Fruit fly (Drosophila melanogaster) whole organism: Measurements from ENCODE around the gene Pxd.
"Not testable (repeated sequence)": the region's sequence is repeated elsewhere in the genome, so short reads cannot be mapped to it uniquely, and the experiment has no call there.

ENCODE experiments used
- pan ChIP-seq: fragments of >200 bp; optimal IDR thresholded peaks from 2 replicates; lab custom pipeline; 2017
- usp ChIP-seq: fragments of >200 bp; optimal IDR thresholded peaks from 2 replicates; lab custom pipeline; 2017; ENCODE audit warnings: missing biosample characterization, missing genetic modification characterization, mixed read lengths

DNA sequence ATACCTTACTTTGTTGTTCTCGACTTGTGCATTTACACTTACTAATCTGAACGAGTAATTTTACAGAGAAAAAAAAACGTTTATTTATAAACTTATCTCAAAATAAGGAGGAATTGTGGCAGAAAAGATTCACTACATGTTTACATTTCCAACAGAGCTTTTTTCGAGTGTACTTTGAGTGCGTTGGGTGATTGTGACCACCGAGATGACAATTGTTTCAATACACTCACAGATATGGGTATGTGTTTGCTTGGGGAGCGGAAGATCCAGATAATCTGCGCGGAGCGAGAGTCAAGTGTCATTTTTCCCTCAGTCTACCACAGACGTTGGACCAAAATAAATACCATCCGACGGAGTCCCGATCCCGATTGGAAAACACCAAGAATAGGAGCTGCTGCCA is 21.7 kb upstream of the Pxd start, which contains the start of gene CG31274:
- TF ChIP-seq pan (lab: Kevin White, UChicago); usp (GFP tag; lab: Kevin White, UChicago): not testable (repeated sequence)
